Fruit fly (Drosophila melanogaster) whole organism, wandering third instar larva: ENCODE data around the gene Idh3a.

Experiments
- Dfd ChIP-seq: fragments of >200 bp; optimal IDR thresholded peaks from 2 replicates; lab custom pipeline; 2017; ENCODE audit warnings: missing biosample characterization, missing genetic modification characterization
- Myc ChIP-seq: fragments of >200 bp; optimal IDR thresholded peaks from 2 replicates; lab custom pipeline; 2017
- dmrt93B ChIP-seq: fragments of 200-800 bp; sonication (Bioruptor generic); optimal IDR thresholded peaks from 2 replicates; lab custom pipeline; 2018; ENCODE audit warnings: missing biosample characterization, mild to moderate bottlenecking, missing genetic modification characterization
- h ChIP-seq: fragments of 200-800 bp; sonication (Bioruptor generic); optimal IDR thresholded peaks from 3 replicates; lab custom pipeline; 2016; ENCODE audit warnings: missing biosample characterization, mild to moderate bottlenecking, missing genetic modification characterization
- lola ChIP-seq: fragments of >200 bp; optimal IDR thresholded peaks from 2 replicates; lab custom pipeline; 2017; ENCODE audit warnings: missing biosample characterization, missing genetic modification characterization
- pan ChIP-seq: fragments of >200 bp; optimal IDR thresholded peaks from 2 replicates; lab custom pipeline; 2017
- psq ChIP-seq: fragments of 200-800 bp; sonication (Bioruptor generic); optimal IDR thresholded peaks from 3 replicates; lab custom pipeline; 2017; ENCODE audit warnings: missing biosample characterization, mild to moderate bottlenecking, missing genetic modification characterization, moderate library complexity
- tai ChIP-seq: sonication (Bioruptor generic); optimal IDR thresholded peaks from 2 replicates; lab custom pipeline; 2016; ENCODE audit warnings: missing biosample characterization, missing genetic modification characterization

dm6 chrX:19548438-19548837, 26.8 kb upstream of the Idh3a start:
- TF ChIP-seq h (no peak), psq (GFP tag; lab: Kevin White, UChicago) (no peak), tai (GFP tag; lab: Kevin White, UChicago) (no peak), lola (GFP tag; lab: Kevin White, UChicago) (no peak), Dfd (GFP tag; lab: Kevin White, UChicago) (no peak), dmrt93B (no peak), pan (no peak), Myc (lab: Kevin White, UChicago) (no peak)
